Worm (Caenorhabditis elegans) whole organism, L4 larva: ENCODE results near the gene lron-7.

Experiments
- F37D6.2 ChIP-seq: sonication (generic microtip); optimal IDR thresholded peaks from 2 replicates; lab custom pipeline; 2016; ENCODE audit warnings: mild to moderate bottlenecking, missing genetic modification characterization, missing compliant biosample characterization
- F49E8.2 ChIP-seq: sonication (generic microtip); optimal IDR thresholded peaks from 2 replicates; lab custom pipeline; 2016; ENCODE audit warnings: missing compliant biosample characterization, mild to moderate bottlenecking, missing genetic modification characterization, borderline replicate concordance
- R02D3.7 ChIP-seq: fragments of 150-350 bp; sonication (generic microtip); optimal IDR thresholded peaks from 3 replicates; lab custom pipeline; 2014; ENCODE audit warnings: missing biosample characterization, missing genetic modification characterization
- T20F7.1 ChIP-seq: fragments of 200-800 bp; sonication (Bioruptor generic); optimal IDR thresholded peaks from 2 replicates; lab custom pipeline; 2018; ENCODE audit warnings: mild to moderate bottlenecking, missing genetic modification characterization, missing compliant biosample characterization
- T26A8.4 ChIP-seq: fragments of 200-800 bp; sonication (Bioruptor generic); IDR thresholded peaks from 2 replicates; pipeline ENCODE4 v1.3.6; 2022; ENCODE audit warnings: missing genetic modification characterization, missing compliant biosample characterization
- Y75B8A.6 ChIP-seq: fragments of 200-800 bp; sonication (Bioruptor generic); IDR thresholded peaks from 2 replicates; pipeline ENCODE4 v1.3.6; 2022; ENCODE audit warnings: missing genetic modification reagents, missing genetic modification characterization, missing compliant biosample characterization
- aha-1 ChIP-seq: fragments of 150-350 bp; peaks from one replicate; lab custom pipeline; 2014; ENCODE audit warnings: missing biosample characterization, missing genetic modification characterization
- aly-2 ChIP-seq: sonication (generic microtip); optimal IDR thresholded peaks from 2 replicates; lab custom pipeline; 2018; ENCODE audit warnings: missing biosample characterization, missing genetic modification characterization
- ama-1 ChIP-seq: fragments of 150-350 bp; optimal IDR thresholded peaks from 2 replicates; lab custom pipeline; 2014; ENCODE audit warnings: inconsistent platforms, mixed read lengths
- attf-4 ChIP-seq: sonication (generic microtip); optimal IDR thresholded peaks from 3 replicates; lab custom pipeline; 2017; ENCODE audit warnings: missing biosample characterization, missing genetic modification characterization
- ceh-28 ChIP-seq: fragments of 150-350 bp; optimal IDR thresholded peaks from 2 replicates; lab custom pipeline; 2014; ENCODE audit warnings: missing biosample characterization, missing genetic modification reagents, missing genetic modification characterization
- daf-16 ChIP-seq, 3 experiments: sonication (generic microtip); optimal IDR thresholded peaks; 2 replicates each; lab custom pipeline; 2016 to 2017; ENCODE audit warnings: missing genetic modification characterization in 3 of 3, missing genetic modification reagents in 3 of 3, mild to moderate bottlenecking in 2 of 3, missing compliant biosample characterization in 2 of 3, missing biosample characterization in 1 of 3, moderate library complexity in 1 of 3
- daf-19 ChIP-seq: fragments of 200-800 bp; sonication (Bioruptor generic); conservative IDR thresholded peaks from 2 replicates; pipeline ENCODE4 v1.3.6; 2022; ENCODE audit warnings: missing genetic modification characterization, missing compliant biosample characterization
- dmd-6 ChIP-seq: fragments of 200-800 bp; sonication (Bioruptor generic); IDR thresholded peaks from 2 replicates; pipeline ENCODE4 v1.3.6; 2022; ENCODE audit warnings: missing genetic modification reagents, missing genetic modification characterization, missing compliant biosample characterization
- dmd-8 ChIP-seq: fragments of 200-800 bp; sonication (Bioruptor generic); IDR thresholded peaks from 2 replicates; pipeline ENCODE4 v1.3.6; 2022; ENCODE audit warnings: missing genetic modification characterization, missing compliant biosample characterization
- dmd-9 ChIP-seq: fragments of 200-800 bp; sonication (Bioruptor generic); IDR thresholded peaks from 2 replicates; pipeline ENCODE4 v1.3.6; 2022; ENCODE audit warnings: missing genetic modification reagents, missing genetic modification characterization, missing compliant biosample characterization
- dve-1 ChIP-seq: sonication (generic microtip); optimal IDR thresholded peaks from 2 replicates; lab custom pipeline; 2017; ENCODE audit warnings: antibody characterized with exemption, mild to moderate bottlenecking, missing genetic modification characterization, missing compliant biosample characterization; ENCODE audit not compliant: insufficient read depth
- egl-27 ChIP-seq: sonication (generic microtip); optimal IDR thresholded peaks from 3 replicates; lab custom pipeline; 2017; ENCODE audit warnings: missing biosample characterization, missing genetic modification reagents, missing genetic modification characterization
- hlh-11 ChIP-seq: fragments of 200-800 bp; sonication (Bioruptor generic); optimal IDR thresholded peaks from 2 replicates; lab custom pipeline; 2018; ENCODE audit warnings: mild to moderate bottlenecking, missing genetic modification characterization, missing compliant biosample characterization
- hlh-30 ChIP-seq: sonication (generic microtip); optimal IDR thresholded peaks from 2 replicates; lab custom pipeline; 2017; ENCODE audit warnings: antibody characterized with exemption, mild to moderate bottlenecking, missing genetic modification characterization, missing compliant biosample characterization; ENCODE audit not compliant: insufficient read depth
- hmg-1.1 ChIP-seq: fragments of 200-800 bp; sonication (Bioruptor generic); IDR thresholded peaks from 2 replicates; pipeline ENCODE4 v1.3.6; 2022; ENCODE audit warnings: missing genetic modification reagents, missing genetic modification characterization, missing compliant biosample characterization
- lin-1 ChIP-seq: fragments of 200-800 bp; sonication (Bioruptor generic); IDR thresholded peaks from 2 replicates; pipeline ENCODE4 v1.3.6; 2022; ENCODE audit warnings: missing genetic modification reagents, missing genetic modification characterization, missing compliant biosample characterization
- lir-3 ChIP-seq: sonication (generic microtip); optimal IDR thresholded peaks from 2 replicates; lab custom pipeline; 2016; ENCODE audit warnings: mild to moderate bottlenecking, missing genetic modification characterization, missing compliant biosample characterization
- madf-5 ChIP-seq, 2 experiments: fragments of 200-800 bp; sonication (Bioruptor generic); IDR thresholded peaks; 2 replicates each; pipeline ENCODE4 v1.3.6; 2022; ENCODE audit warnings: missing compliant biosample characterization in 2 of 2, missing genetic modification characterization in 2 of 2
- madf-9 ChIP-seq: fragments of 200-800 bp; sonication (Bioruptor generic); conservative IDR thresholded peaks from 2 replicates; pipeline ENCODE4 v1.3.6; 2022; ENCODE audit warnings: missing genetic modification reagents, missing genetic modification characterization, missing compliant biosample characterization
- mdl-1 ChIP-seq, 2 experiments: fragments of 150-350 bp in 1 of 2; sonication (generic microtip) in 1 of 2; optimal IDR thresholded peaks; 2 replicates each; lab custom pipeline; 2014 to 2017; ENCODE audit warnings: missing biosample characterization in 2 of 2, missing genetic modification characterization in 2 of 2
- mdt-29 ChIP-seq: fragments of 200-800 bp; sonication (Bioruptor generic); IDR thresholded peaks from 2 replicates; pipeline ENCODE4 v1.3.6; 2022; ENCODE audit warnings: missing genetic modification reagents, missing genetic modification characterization, missing compliant biosample characterization
- mep-1 ChIP-seq: fragments of 150-350 bp; sonication (generic microtip); optimal IDR thresholded peaks from 3 replicates; lab custom pipeline; 2014; ENCODE audit warnings: missing biosample characterization, missing genetic modification characterization
- mes-2 ChIP-seq: sonication (generic microtip); optimal IDR thresholded peaks from 2 replicates; lab custom pipeline; 2016; ENCODE audit warnings: missing genotype, mild to moderate bottlenecking, missing genetic modification characterization, missing compliant biosample characterization; ENCODE audit not compliant: poor library complexity, severe bottlenecking
- mxl-3 ChIP-seq: fragments of 200-800 bp; sonication (Bioruptor generic); optimal IDR thresholded peaks from 2 replicates; lab custom pipeline; 2018; ENCODE audit warnings: mild to moderate bottlenecking, missing genetic modification characterization, missing compliant biosample characterization
- nhr-10 ChIP-seq: fragments of 150-350 bp; optimal IDR thresholded peaks from 2 replicates; lab custom pipeline; 2014; ENCODE audit warnings: missing biosample characterization, missing genetic modification characterization
- nhr-102 ChIP-seq: sonication (generic microtip); optimal IDR thresholded peaks from 2 replicates; lab custom pipeline; 2016; ENCODE audit warnings: mild to moderate bottlenecking, missing genetic modification characterization, moderate library complexity, missing compliant biosample characterization
- nhr-28 ChIP-seq: fragments of 150-350 bp; optimal IDR thresholded peaks from 2 replicates; lab custom pipeline; 2014; ENCODE audit warnings: missing biosample characterization, missing genetic modification characterization
- nhr-48 ChIP-seq: sonication (generic microtip); optimal IDR thresholded peaks from 2 replicates; lab custom pipeline; 2016; ENCODE audit warnings: mild to moderate bottlenecking, missing genetic modification characterization, missing compliant biosample characterization
- nhr-6 ChIP-seq: fragments of 150-350 bp; optimal IDR thresholded peaks from 2 replicates; lab custom pipeline; 2014; ENCODE audit warnings: missing biosample characterization, missing genetic modification characterization
- nhr-77 ChIP-seq: fragments of 150-350 bp; optimal IDR thresholded peaks from 2 replicates; lab custom pipeline; 2014; ENCODE audit warnings: missing biosample characterization, missing genetic modification characterization
- php-3 ChIP-seq: fragments of 200-800 bp; sonication (Bioruptor generic); IDR thresholded peaks from 2 replicates; pipeline ENCODE4 v1.3.6; 2022; ENCODE audit warnings: missing genetic modification reagents, missing genetic modification characterization, missing compliant biosample characterization
- pqm-1 ChIP-seq: sonication (generic microtip); optimal IDR thresholded peaks from 2 replicates; lab custom pipeline; 2017; ENCODE audit warnings: missing biosample characterization, missing genetic modification characterization
- saeg-2 ChIP-seq: fragments of 200-800 bp; sonication (Bioruptor generic); IDR thresholded peaks from 2 replicates; pipeline ENCODE4 v1.3.6; 2022; ENCODE audit warnings: missing genetic modification reagents, missing genetic modification characterization, missing compliant biosample characterization
- spr-1 ChIP-seq: sonication (generic microtip); optimal IDR thresholded peaks from 2 replicates; lab custom pipeline; 2016; ENCODE audit warnings: mild to moderate bottlenecking, missing genetic modification characterization, missing compliant biosample characterization
- tag-97 ChIP-seq: fragments of 200-800 bp; sonication (Bioruptor generic); IDR thresholded peaks from 2 replicates; pipeline ENCODE4 v1.3.6; 2022; ENCODE audit warnings: missing genetic modification characterization, missing compliant biosample characterization
- tra-1 ChIP-seq: fragments of 200-800 bp; sonication (Bioruptor generic); IDR thresholded peaks from 2 replicates; pipeline ENCODE4 v1.3.6; 2022; ENCODE audit warnings: missing genetic modification reagents, missing genetic modification characterization, missing compliant biosample characterization
- unc-39 ChIP-seq: sonication (generic microtip); optimal IDR thresholded peaks from 2 replicates; lab custom pipeline; 2017; ENCODE audit warnings: missing biosample characterization, missing genetic modification characterization
- unc-62 ChIP-seq, 3 experiments: fragments of 150-350 bp in 1 of 3; sonication (generic microtip); optimal IDR thresholded peaks in 2 of 3; peaks in 1 of 3; 1 replicate in 1 of 3; 2 replicates in 2 of 3; lab custom pipeline; 2014 to 2017; ENCODE audit warnings: missing biosample characterization in 3 of 3, missing genetic modification characterization in 3 of 3, missing genetic modification reagents in 3 of 3, missing genotype in 1 of 3
- vab-7 ChIP-seq: fragments of 200-800 bp; sonication (Bioruptor generic); IDR thresholded peaks from 2 replicates; pipeline ENCODE4 v1.3.6; 2022; ENCODE audit warnings: missing genetic modification reagents, missing genetic modification characterization, missing compliant biosample characterization
- zip-11 ChIP-seq: fragments of 200-800 bp; sonication (Bioruptor generic); IDR thresholded peaks from 2 replicates; pipeline ENCODE4 v1.3.6; 2022; ENCODE audit warnings: missing genetic modification characterization, missing compliant biosample characterization
- zip-2 ChIP-seq: fragments of 150-350 bp; optimal IDR thresholded peaks from 2 replicates; lab custom pipeline; 2014; ENCODE audit warnings: missing biosample characterization, missing genetic modification characterization
- ztf-11 ChIP-seq: fragments of 150-350 bp; optimal IDR thresholded peaks from 2 replicates; lab custom pipeline; 2014; ENCODE audit warnings: missing biosample characterization, missing genetic modification characterization

lron-7 gene

ce11 chrX:7320115-7320711, 28.3 kb downstream of the lron-7 start, which contains the start of gene spp-5:
Gene spp-5, minus strand, starts transcription at chrX:7320354.
- TF ChIP-seq unc-62 (GFP tag; optimal IDR thresholded peaks at IDR 0.05 in 1 of 2; lab: Kevin White, UChicago) (peak in 1 of 2 experiments; percentile 62), unc-62 (tag; optimal IDR thresholded peaks at IDR 0.05; lab: Kevin White, UChicago) (no peak), F49E8.2 (tag; lab: Kevin White, UChicago) (no peak), madf-9 (GFP tag; lab: Robert Waterston, UW) (no peak), mxl-3 (GFP tag; lab: Kevin White, UChicago) (peak; percentile 77), tag-97 (GFP tag; lab: Robert Waterston, UW) (no peak), nhr-77 (peak; percentile 92), egl-27 (tag; lab: Kevin White, UChicago) (no peak), T20F7.1 (peak; percentile 55), unc-39 (tag; lab: Kevin White, UChicago) (no peak), dmd-6 (GFP tag; lab: Robert Waterston, UW) (peak; percentile 90), saeg-2 (no peak), ama-1 (peak; percentile 79), lin-1 (GFP tag; lab: Robert Waterston, UW) (0 out of 2 replicates have a peak, but pooled peaks have one; percentile 12), hmg-1.1 (GFP tag; lab: Robert Waterston, UW) (no peak), ztf-11 (tag; lab: Kevin White, UChicago) (no peak), mes-2 (tag; lab: Kevin White, UChicago) (peak; percentile 32), dmd-9 (no peak), hlh-11 (tag; lab: Kevin White, UChicago) (peak; percentile 86), pqm-1 (peak; percentile 86), nhr-28 (tag; lab: Kevin White, UChicago) (peak; percentile 77), aha-1 (peak; percentile 89), nhr-6 (tag; lab: Kevin White, UChicago) (no peak), T26A8.4 (GFP tag; lab: Robert Waterston, UW) (0 out of 2 replicates have a peak, but pooled peaks have one; percentile 9), daf-19 (GFP tag; lab: Robert Waterston, UW) (no peak), F37D6.2 (tag; lab: Kevin White, UChicago) (no peak), hlh-30 (tag; lab: Kevin White, UChicago) (peak; percentile 53), madf-5 (GFP tag; IDR thresholded peaks at IDR 0.05; lab: Robert Waterston, UW) (no peak), php-3 (GFP tag; lab: Robert Waterston, UW) (peak; percentile 90), nhr-10 (tag; lab: Kevin White, UChicago) (peak; percentile 12), mep-1 (tag; lab: Kevin White, UChicago) (peak; percentile 19), R02D3.7 (tag; lab: Kevin White, UChicago) (no peak), Y75B8A.6 (GFP tag; lab: Robert Waterston, UW) (no peak), dve-1 (tag; lab: Kevin White, UChicago) (peak; percentile 76), zip-11 (GFP tag; lab: Robert Waterston, UW) (no peak), daf-16 (GFP tag; optimal IDR thresholded peaks at IDR 0.05; lab: Kevin White, UChicago) (no peak), daf-16 (tag; optimal IDR thresholded peaks at IDR 0.05; lab: Kevin White, UChicago) (peak; percentile 95), nhr-102 (tag; lab: Kevin White, UChicago) (peak; percentile 39), mdl-1 (tag; optimal IDR thresholded peaks at IDR 0.05; lab: Kevin White, UChicago) (peak in 1 of 2 experiments; percentile 67), tra-1 (GFP tag; lab: Robert Waterston, UW) (peak; percentile 83), nhr-48 (tag; lab: Kevin White, UChicago) (peak; percentile 23)

- TF ChIP-seq dmd-9, result no peak
- no peak for TF ChIP-seq aly-2 (tag; lab: Kevin White, UChicago)
- TF ChIP-seq attf-4 (tag; lab: Kevin White, UChicago), result no peak
- no peak for TF ChIP-seq zip-2 (tag; lab: Kevin White, UChicago)
- TF ChIP-seq ceh-28 (tag; lab: Kevin White, UChicago), result no peak
- no peak for TF ChIP-seq tag-97 (GFP tag; lab: Robert Waterston, UW)
- TF ChIP-seq lir-3 (tag; lab: Kevin White, UChicago), result no peak
- no peak for TF ChIP-seq mes-2 (tag; lab: Kevin White, UChicago)
- no peak for TF ChIP-seq spr-1 (tag; lab: Kevin White, UChicago)
- no peak for TF ChIP-seq dmd-8 (GFP tag; lab: Robert Waterston, UW)
- TF ChIP-seq nhr-77, result no peak
- no peak for TF ChIP-seq ztf-11 (tag; lab: Kevin White, UChicago)
- no peak for TF ChIP-seq madf-5 (GFP tag; IDR thresholded peaks at IDR 0.05; lab: Robert Waterston, UW)
- no peak for TF ChIP-seq dve-1 (tag; lab: Kevin White, UChicago)
- no peak for TF ChIP-seq vab-7 (GFP tag; lab: Robert Waterston, UW)
- TF ChIP-seq mdt-29, result no peak
- no peak for TF ChIP-seq nhr-48 (tag; lab: Kevin White, UChicago)
- TF ChIP-seq, all 104 proteins: peak for 0
Measured at ce11 chrX:7322323-7322722, 30.4 kb downstream of the lron-7 start, which contains the start of gene T08A9.13. Gene T08A9.13, minus strand, starts transcription at chrX:7322423.
